Worm (Caenorhabditis elegans): ENCODE measurements around the gene F21D12.2.

F21D12.2 gene

ce11 chrII:7319471-7319870 lies 1.9 kb downstream of the F21D12.2 start (continued):
- TF ChIP-seq hif-1 (tag; optimal IDR thresholded peaks at IDR 0.05) (peak in 1 of 2 experiments; percentile 61), unc-130 (GFP tag; optimal IDR thresholded peaks at IDR 0.05) (no peak), zag-1 (tag; optimal IDR thresholded peaks at IDR 0.05) (no peak), dmd-8 (GFP tag; IDR thresholded peaks at IDR 0.05) (0 out of 2 replicates have a peak, but pooled peaks have one; percentile 38), lin-15B (tag; optimal IDR thresholded peaks at IDR 0.05) (no peak), zip-11 (GFP tag; IDR thresholded peaks at IDR 0.05) (0 out of 2 replicates have a peak, but pooled peaks have one; percentile 28), nhr-102 (tag; optimal IDR thresholded peaks at IDR 0.05) (no peak), ceh-28 (tag; optimal IDR thresholded peaks at IDR 0.05) (no peak), ceh-62 (tag; optimal IDR thresholded peaks at IDR 0.05) (no peak), snpc-4 (tag; optimal IDR thresholded peaks at IDR 0.05) (no peak), lin-13 (GFP tag; optimal IDR thresholded peaks at IDR 0.05) (no peak), T20F7.1 (GFP tag; optimal IDR thresholded peaks at IDR 0.05) (no peak), skn-1 (tag; optimal IDR thresholded peaks at IDR 0.05) (no peak), F10B5.3 (tag; optimal IDR thresholded peaks at IDR 0.05) (no peak), hlh-30 (tag; optimal IDR thresholded peaks at IDR 0.05; ENCODE audit: insufficient read depth) (no peak), ZK337.2 (GFP tag; IDR thresholded peaks at IDR 0.05) (no peak), tag-97 (GFP tag; IDR thresholded peaks at IDR 0.05) (no peak), hmg-1.1 (GFP tag; IDR thresholded peaks at IDR 0.05) (peak; percentile 49; the same call in 1 of the 2 replicates), gei-8 (GFP tag; optimal IDR thresholded peaks at IDR 0.05) (peak; percentile 64), nhr-76 (tag; optimal IDR thresholded peaks at IDR 0.05) (no peak), Y75B8A.6 (GFP tag; IDR thresholded peaks at IDR 0.05) (0 out of 2 replicates have a peak, but pooled peaks have one; percentile 31), D1046.2 (GFP tag; IDR thresholded peaks at IDR 0.05) (no peak), ceh-82 (tag; optimal IDR thresholded peaks at IDR 0.05) (no peak), fos-1 (tag; optimal IDR thresholded peaks at IDR 0.05) (no peak), ctbp-1 (GFP tag; IDR thresholded peaks at IDR 0.05) (peak; percentile 76), lsy-2 (tag; optimal IDR thresholded peaks at IDR 0.05) (no peak), nhr-6 (tag; optimal IDR thresholded peaks at IDR 0.05) (no peak), dve-1 (tag; optimal IDR thresholded peaks at IDR 0.05; ENCODE audit: insufficient read depth) (no peak), F49E8.2 (tag; optimal IDR thresholded peaks at IDR 0.05; ENCODE audit: borderline replicate concordance) (no peak), spr-1 (tag; optimal IDR thresholded peaks at IDR 0.05) (no peak), aha-1 (tag) (no peak), mep-1 (tag; optimal IDR thresholded peaks at IDR 0.05) (no peak), nhr-10 (tag; optimal IDR thresholded peaks at IDR 0.05) (no peak), unc-39 (tag; optimal IDR thresholded peaks at IDR 0.05) (no peak), rbr-2 (tag; optimal IDR thresholded peaks at IDR 0.05) (no peak), nhr-28 (tag; optimal IDR thresholded peaks at IDR 0.05) (no peak), nhr-111 (GFP tag; optimal IDR thresholded peaks at IDR 0.05) (no peak), arid-1 (GFP tag; conservative IDR thresholded peaks at IDR 0.05) (peak; percentile 64; the same call in 1 of the 2 replicates), sdz-12 (GFP tag; optimal IDR thresholded peaks at IDR 0.05) (no peak), nhr-42 (GFP tag; IDR thresholded peaks at IDR 0.05) (peak; percentile 74), Y48G9A.11 (GFP tag; IDR thresholded peaks at IDR 0.05) (0 out of 2 replicates have a peak, but pooled peaks have one; percentile 41), aly-2 (tag; optimal IDR thresholded peaks at IDR 0.05) (no peak)

- TF ChIP-seq fos-1 (tag; optimal IDR thresholded peaks at IDR 0.05) (no peak), ces-1 (GFP tag; optimal IDR thresholded peaks at IDR 0.05) (no peak), zip-2 (tag; optimal IDR thresholded peaks at IDR 0.05) (no peak), F37D6.2 (tag; optimal IDR thresholded peaks at IDR 0.05) (no peak), nhr-237 (tag; optimal IDR thresholded peaks at IDR 0.05) (no peak), Y48G9A.11 (GFP tag; IDR thresholded peaks at IDR 0.05) (no peak), ceh-44 (GFP tag; IDR thresholded peaks at IDR 0.05) (no peak), unc-62 (GFP tag; optimal IDR thresholded peaks at IDR 0.05 in 1 of 2) (peak in 1 of 2 experiments; percentile 66), unc-62 (tag; optimal IDR thresholded peaks at IDR 0.05) (no peak), dmd-8 (GFP tag; IDR thresholded peaks at IDR 0.05) (0 out of 2 replicates have a peak, but pooled peaks have one; percentile 43), Y75B8A.6 (GFP tag; IDR thresholded peaks at IDR 0.05) (no peak), nhr-11 (tag; optimal IDR thresholded peaks at IDR 0.05) (peak; percentile 85), pqm-1 (tag; optimal IDR thresholded peaks at IDR 0.05) (no peak), lsy-2 (tag; optimal IDR thresholded peaks at IDR 0.05) (peak in 1 of 2 experiments; percentile 15), dpl-1 (GFP tag; optimal IDR thresholded peaks at IDR 0.05) (no peak), lin-39 (tag; optimal IDR thresholded peaks at IDR 0.05) (peak; percentile 25), fkh-10 (GFP tag; optimal IDR thresholded peaks at IDR 0.05) (no peak), mep-1 (tag; optimal IDR thresholded peaks at IDR 0.05) (peak; percentile 18), hif-1 (tag; optimal IDR thresholded peaks at IDR 0.05) (peak in 1 of 2 experiments; percentile 21), hlh-30 (tag; optimal IDR thresholded peaks at IDR 0.05; ENCODE audit: insufficient read depth) (peak; percentile 64)
Observed at ce11 chrII:7323317-7323716, 5.7 kb downstream of the F21D12.2 start.
